Fruit fly (Drosophila melanogaster) whole organism, prepupa: Measurements from ENCODE around the gene CG34149.

Experiments
- CG16779 ChIP-seq: fragments of 200-800 bp; sonication (Bioruptor generic); optimal IDR thresholded peaks from 3 replicates; lab custom pipeline; 2017; ENCODE audit warnings: missing biosample characterization, mild to moderate bottlenecking, missing genetic modification characterization
- CG31627 ChIP-seq: fragments of 200-800 bp; sonication (Bioruptor generic); optimal IDR thresholded peaks from 3 replicates; lab custom pipeline; 2016; ENCODE audit warnings: missing biosample characterization, missing genetic modification characterization
- Eip75B ChIP-seq: fragments of 200-800 bp; sonication (Bioruptor generic); optimal IDR thresholded peaks from 3 replicates; lab custom pipeline; 2016; ENCODE audit warnings: missing biosample characterization, missing genetic modification characterization
- dac ChIP-seq: fragments of 200-800 bp; sonication (Bioruptor generic); optimal IDR thresholded peaks from 2 replicates; lab custom pipeline; 2017; ENCODE audit warnings: missing biosample characterization, mild to moderate bottlenecking, missing genetic modification characterization

DNA sequence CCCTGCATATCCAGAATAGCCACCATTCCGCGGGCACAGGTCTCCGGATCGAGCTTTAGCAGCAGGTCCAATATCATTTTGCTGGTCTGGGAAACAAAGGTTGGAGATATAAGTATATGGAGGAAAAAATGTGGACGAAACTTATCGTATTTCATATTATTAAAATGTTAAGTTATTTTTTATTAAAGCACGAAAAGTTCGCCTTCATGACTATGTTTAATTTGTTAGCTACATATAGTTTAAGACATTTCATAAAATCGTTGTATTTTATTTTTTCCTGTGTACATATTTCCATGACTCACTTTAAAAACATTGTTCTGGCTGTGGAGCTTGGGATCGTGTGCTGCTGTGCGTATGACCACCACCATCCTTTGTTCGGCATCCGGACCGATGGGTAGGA lies 44.1 kb downstream of the CG34149 start:
- TF ChIP-seq CG31627 (GFP tag; lab: Kevin White, UChicago) (peak; percentile 61), dac (GFP tag; lab: Kevin White, UChicago) (no peak), Eip75B (GFP tag; lab: Kevin White, UChicago) (peak; percentile 51), CG16779 (tag; lab: Kevin White, UChicago) (no peak)
